Worm (Caenorhabditis elegans) whole organism, young adult: ENCODE results near the gene ZK1098.3.

Experiments
- B0035.1 ChIP-seq: sonication (generic microtip); optimal IDR thresholded peaks from 2 replicates; lab custom pipeline; 2016; ENCODE audit warnings: missing genetic modification characterization, mild to moderate bottlenecking, missing compliant biosample characterization, missing genotype, missing genetic modification reagents
- B0261.1 ChIP-seq: sonication (generic microtip); optimal IDR thresholded peaks from 2 replicates; lab custom pipeline; 2016; ENCODE audit warnings: mild to moderate bottlenecking, missing genetic modification characterization, moderate library complexity, missing compliant biosample characterization
- F10E7.11 ChIP-seq: sonication (generic microtip); optimal IDR thresholded peaks from 2 replicates; lab custom pipeline; 2017; ENCODE audit warnings: mild to moderate bottlenecking, missing genetic modification characterization, moderate library complexity, missing compliant biosample characterization
- F22D6.2 ChIP-seq: sonication (generic microtip); optimal IDR thresholded peaks from 2 replicates; lab custom pipeline; 2016; ENCODE audit warnings: mild to moderate bottlenecking, missing genetic modification characterization, missing compliant biosample characterization
- Y53G8AR.9 ChIP-seq: fragments of 200-800 bp; sonication (Bioruptor generic); conservative IDR thresholded peaks from 2 replicates; pipeline ENCODE4 v1.3.6; 2022; ENCODE audit warnings: missing genetic modification reagents, missing genetic modification characterization, missing compliant biosample characterization
- Y56A3A.18 ChIP-seq: fragments of 200-800 bp; sonication (Bioruptor generic); IDR thresholded peaks from 2 replicates; pipeline ENCODE4 v1.3.6; 2022; ENCODE audit warnings: missing genetic modification reagents, missing genetic modification characterization, missing compliant biosample characterization
- Y79H2A.3 ChIP-seq: fragments of 200-800 bp; sonication (Bioruptor generic); conservative IDR thresholded peaks from 2 replicates; pipeline ENCODE4 v1.3.6; 2022; ENCODE audit warnings: missing genetic modification reagents, missing genetic modification characterization, missing compliant biosample characterization
- Y95B8A.8 ChIP-seq: fragments of 200-800 bp; sonication (Bioruptor generic); IDR thresholded peaks from 2 replicates; pipeline ENCODE4 v1.3.6; 2022; ENCODE audit warnings: missing genetic modification reagents, missing genetic modification characterization, missing compliant biosample characterization
- akir-1 ChIP-seq: fragments of 200-800 bp; sonication (Bioruptor generic); optimal IDR thresholded peaks from 2 replicates; lab custom pipeline; 2018; ENCODE audit warnings: mild to moderate bottlenecking, missing genetic modification characterization, moderate library complexity, missing compliant biosample characterization
- ama-1 ChIP-seq, 3 experiments: fragments of 150-350 bp in 1 of 3; sonication (generic microtip) in 2 of 3; optimal IDR thresholded peaks; 2 replicates each; lab custom pipeline; 2014 to 2018; ENCODE audit warnings: missing biosample characterization in 2 of 3, missing genetic modification characterization in 2 of 3, missing genetic modification reagents in 2 of 3
- atf-7 ChIP-seq: sonication (generic microtip); optimal IDR thresholded peaks from 2 replicates; lab custom pipeline; 2017; ENCODE audit warnings: mild to moderate bottlenecking, missing genetic modification characterization, missing compliant biosample characterization
- athp-1 ChIP-seq: sonication (generic microtip); optimal IDR thresholded peaks from 2 replicates; lab custom pipeline; 2017; ENCODE audit warnings: mild to moderate bottlenecking, missing genetic modification characterization, missing compliant biosample characterization
- attf-3 ChIP-seq: fragments of 200-800 bp; sonication (Bioruptor generic); conservative IDR thresholded peaks from 2 replicates; pipeline ENCODE4 v1.3.6; 2022; ENCODE audit warnings: missing genetic modification reagents, missing genetic modification characterization, missing compliant biosample characterization
- ceh-91 ChIP-seq: fragments of 200-800 bp; sonication (Bioruptor generic); IDR thresholded peaks from 2 replicates; pipeline ENCODE4 v1.3.6; 2022; ENCODE audit warnings: missing genetic modification reagents, missing genetic modification characterization, missing compliant biosample characterization
- dox-1 ChIP-seq: fragments of 200-800 bp; sonication (Bioruptor generic); IDR thresholded peaks from 2 replicates; pipeline ENCODE4 v1.3.6; 2022; ENCODE audit warnings: missing genetic modification reagents, missing genetic modification characterization, missing compliant biosample characterization
- efl-1 ChIP-seq: fragments of 150-350 bp; optimal IDR thresholded peaks from 2 replicates; lab custom pipeline; 2014; ENCODE audit warnings: missing biosample characterization, missing genetic modification reagents, missing genetic modification characterization
- ekl-4 ChIP-seq: fragments of 200-800 bp; sonication (Bioruptor generic); IDR thresholded peaks from 2 replicates; pipeline ENCODE4 v1.3.6; 2022; ENCODE audit warnings: missing genetic modification reagents, missing genetic modification characterization, missing compliant biosample characterization
- fkh-3 ChIP-seq: sonication (generic microtip); optimal IDR thresholded peaks from 2 replicates; lab custom pipeline; 2016; ENCODE audit warnings: mild to moderate bottlenecking, missing genetic modification characterization, missing compliant biosample characterization
- gei-17 ChIP-seq: fragments of 200-800 bp; sonication (Bioruptor generic); optimal IDR thresholded peaks from 2 replicates; lab custom pipeline; 2018; ENCODE audit warnings: mild to moderate bottlenecking, missing genetic modification characterization, missing compliant biosample characterization
- him-1 ChIP-seq: sonication (generic microtip); optimal IDR thresholded peaks from 2 replicates; lab custom pipeline; 2016; ENCODE audit warnings: missing genotype, missing genetic modification reagents, missing genetic modification characterization, missing compliant biosample characterization
- hlh-26 ChIP-seq: fragments of 200-800 bp; sonication (Bioruptor generic); conservative IDR thresholded peaks from 2 replicates; pipeline ENCODE4 v1.3.6; 2022; ENCODE audit warnings: missing genetic modification reagents, missing genetic modification characterization, missing compliant biosample characterization
- hmg-1.2 ChIP-seq: fragments of 200-800 bp; sonication (Bioruptor generic); IDR thresholded peaks from 2 replicates; pipeline ENCODE4 v1.3.6; 2022; ENCODE audit warnings: missing genetic modification reagents, missing genetic modification characterization, missing compliant biosample characterization
- hsf-1 ChIP-seq: fragments of 200-800 bp; sonication (Bioruptor generic); IDR thresholded peaks from 2 replicates; pipeline ENCODE4 v1.3.6; 2022; ENCODE audit warnings: missing genetic modification reagents, missing genetic modification characterization, missing compliant biosample characterization
- lin-35 ChIP-seq, 3 experiments: fragments of 150-350 bp in 2 of 3; sonication (generic microtip) in 1 of 3; optimal IDR thresholded peaks; 2 replicates each; lab custom pipeline; 2014 to 2018; ENCODE audit warnings: missing biosample characterization in 3 of 3, missing genetic modification characterization in 3 of 3, missing genetic modification reagents in 3 of 3
- lir-1 ChIP-seq: fragments of 200-800 bp; sonication (Bioruptor generic); conservative IDR thresholded peaks from 2 replicates; pipeline ENCODE4 v1.3.6; 2022; ENCODE audit warnings: missing genetic modification reagents, missing genetic modification characterization, missing compliant biosample characterization
- lsy-27 ChIP-seq: sonication (generic microtip); optimal IDR thresholded peaks from 2 replicates; lab custom pipeline; 2017; ENCODE audit warnings: missing genetic modification characterization, mild to moderate bottlenecking, missing compliant biosample characterization, antibody characterized with exemption, missing genotype, borderline replicate concordance; ENCODE audit not compliant: insufficient read depth
- madf-10 ChIP-seq: sonication (generic microtip); optimal IDR thresholded peaks from 2 replicates; lab custom pipeline; 2016; ENCODE audit warnings: mild to moderate bottlenecking, missing genetic modification characterization, missing compliant biosample characterization
- madf-8 ChIP-seq: fragments of 200-800 bp; sonication (Bioruptor generic); conservative IDR thresholded peaks from 2 replicates; pipeline ENCODE4 v1.3.6; 2022; ENCODE audit warnings: missing genetic modification reagents, missing genetic modification characterization, missing compliant biosample characterization
- mel-28 ChIP-seq: sonication (generic microtip); optimal IDR thresholded peaks from 2 replicates; lab custom pipeline; 2016; ENCODE audit warnings: borderline replicate concordance, mild to moderate bottlenecking, missing genetic modification characterization, missing compliant biosample characterization
- mes-4 ChIP-seq: sonication (generic microtip); optimal IDR thresholded peaks from 2 replicates; lab custom pipeline; 2016; ENCODE audit warnings: missing genotype, missing genetic modification characterization, missing compliant biosample characterization
- nfyb-1 ChIP-seq: fragments of 200-800 bp; sonication (Bioruptor generic); IDR thresholded peaks from 2 replicates; pipeline ENCODE4 v1.3.6; 2022; ENCODE audit warnings: missing genetic modification reagents, missing genetic modification characterization, missing compliant biosample characterization
- nhr-90 ChIP-seq: sonication (generic microtip); optimal IDR thresholded peaks from 2 replicates; lab custom pipeline; 2016; ENCODE audit warnings: missing genotype, mild to moderate bottlenecking, missing genetic modification characterization, missing compliant biosample characterization
- pha-4 ChIP-seq: fragments of 150-350 bp; sonication (generic microtip); optimal IDR thresholded peaks from 2 replicates; lab custom pipeline; 2014; ENCODE audit warnings: missing biosample characterization, missing genetic modification reagents, missing genetic modification characterization
- repo-1 ChIP-seq: sonication (generic microtip); optimal IDR thresholded peaks from 2 replicates; lab custom pipeline; 2017; ENCODE audit warnings: mild to moderate bottlenecking, missing genetic modification characterization, missing compliant biosample characterization
- sea-2 ChIP-seq: fragments of 200-800 bp; sonication (Bioruptor generic); IDR thresholded peaks from 2 replicates; pipeline ENCODE4 v1.3.6; 2022; ENCODE audit warnings: missing genetic modification characterization, missing compliant biosample characterization
- snpc-1.3 ChIP-seq: sonication (generic microtip); optimal IDR thresholded peaks from 2 replicates; lab custom pipeline; 2017; ENCODE audit warnings: missing genetic modification characterization, mild to moderate bottlenecking, missing compliant biosample characterization, antibody characterized with exemption, moderate library complexity, missing genotype, missing genetic modification reagents; ENCODE audit not compliant: insufficient read depth
- snpc-3.4 ChIP-seq: sonication (generic microtip); optimal IDR thresholded peaks from 2 replicates; lab custom pipeline; 2017; ENCODE audit warnings: missing genetic modification characterization, mild to moderate bottlenecking, missing compliant biosample characterization, antibody characterized with exemption, moderate library complexity, missing genotype, missing genetic modification reagents
- unc-62 ChIP-seq: fragments of 150-350 bp; optimal IDR thresholded peaks from 2 replicates; lab custom pipeline; 2014; ENCODE audit warnings: missing biosample characterization, missing genetic modification reagents, missing genetic modification characterization
- zim-3 ChIP-seq: sonication (generic microtip); optimal IDR thresholded peaks from 2 replicates; lab custom pipeline; 2017; ENCODE audit warnings: mild to moderate bottlenecking, missing genetic modification characterization, moderate library complexity, missing compliant biosample characterization
- ztf-26 ChIP-seq: sonication (generic microtip); optimal IDR thresholded peaks from 2 replicates; lab custom pipeline; 2017; ENCODE audit warnings: missing genetic modification characterization, missing compliant biosample characterization
- ztf-28 ChIP-seq: fragments of 200-800 bp; sonication (Bioruptor generic); IDR thresholded peaks from 2 replicates; pipeline ENCODE4 v1.3.6; 2022; ENCODE audit warnings: missing genetic modification reagents, missing genetic modification characterization, missing compliant biosample characterization

The ZK1098.3 gene

ce11 chrIII:9521410-9522090 is 17.0 kb downstream of the ZK1098.3 start, which contains the start of the genes clu-1 and prp-40 (continued):
- peak; percentile 88 for TF ChIP-seq nfyb-1
- TF ChIP-seq ceh-91 (GFP tag; lab: Robert Waterston, UW) = peak; percentile 67
- TF ChIP-seq B0035.1 (tag; lab: Kevin White, UChicago) = no peak
- peak; percentile 5 for TF ChIP-seq athp-1 (tag; lab: Kevin White, UChicago)
- no peak for TF ChIP-seq pha-4 (tag; lab: Kevin White, UChicago)
- peak; percentile 85 for TF ChIP-seq ekl-4
- TF ChIP-seq nhr-90 = no peak
- TF ChIP-seq madf-8 = peak; percentile 45
- no peak; the same call in 1 of the 2 replicates for TF ChIP-seq lir-1 (GFP tag; lab: Robert Waterston, UW)
- peak; percentile 56; the same call in 1 of the 2 replicates for TF ChIP-seq attf-3 (GFP tag; lab: Robert Waterston, UW)
- TF ChIP-seq ztf-28 (GFP tag; lab: Robert Waterston, UW) = no peak
- no peak for TF ChIP-seq fkh-3 (tag; lab: Kevin White, UChicago)
- TF ChIP-seq Y53G8AR.9 (GFP tag; lab: Robert Waterston, UW) = peak; percentile 80; the same call in 1 of the 2 replicates
- peak; percentile 37 for TF ChIP-seq gei-17
- peak; percentile 54 for TF ChIP-seq efl-1
- peak; percentile 76 for TF ChIP-seq snpc-1.3 (tag; lab: Kevin White, UChicago)

- TF ChIP-seq F22D6.2 (tag; lab: Kevin White, UChicago) = no peak
- peak; percentile 8 for TF ChIP-seq snpc-3.4 (tag; lab: Kevin White, UChicago)
- TF ChIP-seq madf-8 = no peak
- TF ChIP-seq Y56A3A.18 (GFP tag; lab: Robert Waterston, UW) = no peak
- no peak for TF ChIP-seq sea-2 (GFP tag; lab: Robert Waterston, UW)
Observed at ce11 chrIII:9516148-9516547, 22.4 kb downstream of the ZK1098.3 start, which contains the start of gene F55H2.7. F55H2.7 (minus strand) TSS chrIII:9516248.

- TF ChIP-seq hsf-1 (GFP tag; lab: Robert Waterston, UW) = no peak
- no peak for TF ChIP-seq hlh-26
- TF ChIP-seq athp-1 (tag; lab: Kevin White, UChicago) = no peak
- TF ChIP-seq mel-28 (tag; lab: Kevin White, UChicago) = no peak
- no peak for TF ChIP-seq madf-10
- no peak for TF ChIP-seq lin-35 (GFP tag; optimal IDR thresholded peaks at IDR 0.05; lab: Kevin White, UChicago)
- no peak for TF ChIP-seq lsy-27 (tag; lab: Kevin White, UChicago)
- no peak for TF ChIP-seq him-1 (tag; lab: Kevin White, UChicago)
Observed at ce11 chrIII:9513569-9513968, 24.9 kb downstream of the ZK1098.3 start, which contains the start of gene F55H2.8. F55H2.8 (plus strand) TSS chrIII:9513869.

DNA sequence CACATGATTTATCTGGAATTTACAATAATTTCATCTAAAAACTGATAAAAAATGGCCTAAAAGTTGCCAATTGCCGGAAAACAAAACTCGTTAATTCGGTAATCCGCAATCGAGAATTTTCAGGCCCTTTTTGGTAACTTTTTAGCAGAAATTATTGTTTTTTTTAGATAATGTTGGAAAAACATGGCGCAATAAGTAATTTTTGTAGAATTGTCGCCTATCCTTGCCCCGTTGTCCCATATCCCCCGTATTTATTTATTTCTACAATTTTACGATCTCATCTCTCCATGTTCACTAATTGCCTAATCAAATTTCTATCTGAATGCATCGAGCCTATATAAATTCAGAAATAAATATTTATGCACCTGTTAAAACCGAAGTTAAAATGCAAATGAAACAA is 25.5 kb downstream of the ZK1098.3 start:
- TF ChIP-seq B0261.1 (tag; lab: Kevin White, UChicago) (no peak), ekl-4 (no peak), snpc-1.3 (tag; lab: Kevin White, UChicago) (peak; percentile 2), akir-1 (no peak), lsy-27 (tag; lab: Kevin White, UChicago) (no peak), repo-1 (tag; lab: Kevin White, UChicago) (no peak), sea-2 (GFP tag; lab: Robert Waterston, UW) (no peak), dox-1 (GFP tag; lab: Robert Waterston, UW) (no peak), F10E7.11 (no peak), Y95B8A.8 (GFP tag; lab: Robert Waterston, UW) (no peak), pha-4 (tag; lab: Kevin White, UChicago) (no peak), ztf-26 (tag; lab: Kevin White, UChicago) (no peak), unc-62 (no peak), ama-1 (optimal IDR thresholded peaks at IDR 0.05; lab: Kevin White, UChicago) (no peak), ama-1 (GFP tag; optimal IDR thresholded peaks at IDR 0.05; lab: Kevin White, UChicago) (no peak), mes-4 (tag; lab: Kevin White, UChicago) (no peak), zim-3 (tag; lab: Kevin White, UChicago) (no peak), hmg-1.2 (0 out of 2 replicates have a peak, but pooled peaks have one; percentile 17), Y79H2A.3 (GFP tag; lab: Robert Waterston, UW) (0 out of 2 replicates have a peak, but pooled peaks have one; percentile 29), atf-7 (tag; lab: Kevin White, UChicago) (no peak), athp-1 (tag; lab: Kevin White, UChicago) (peak; percentile 8), him-1 (tag; lab: Kevin White, UChicago) (peak; percentile 92)
